Worm (Caenorhabditis elegans): ENCODE data around the gene F34D10.3.

Gene F34D10.3

DNA sequence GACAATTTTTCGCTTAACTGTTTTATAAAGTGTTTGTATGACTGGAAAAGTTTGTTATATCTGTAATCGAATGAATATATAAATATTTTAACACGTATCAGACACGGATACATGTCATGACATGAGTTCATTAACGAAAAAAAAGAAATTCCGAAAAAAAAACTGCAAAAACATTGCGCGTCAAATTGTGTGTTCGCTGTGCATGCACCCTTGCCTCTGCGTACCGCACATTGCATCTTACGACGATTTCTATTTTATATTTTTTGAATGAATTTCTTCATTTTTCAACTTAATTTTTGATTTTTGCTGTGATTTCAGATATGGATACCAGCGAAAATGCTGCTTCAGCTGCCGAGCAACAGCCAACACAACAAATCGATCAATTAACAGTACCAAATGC is 29.1 kb upstream of the F34D10.3 start, which contains the start of gene wdr-5.1:
Gene wdr-5.1, plus strand, starts transcription at position 319 of the 400 bp plus-strand sequence.
- TF ChIP-seq hnd-1 (tag; optimal IDR thresholded peaks at IDR 0.05) (no peak), ceh-36 (tag; optimal IDR thresholded peaks at IDR 0.05) (no peak), ets-7 (tag; optimal IDR thresholded peaks at IDR 0.05) (no peak), aly-1 (tag; optimal IDR thresholded peaks at IDR 0.05) (no peak), ama-1 (optimal IDR thresholded peaks at IDR 0.05) (no peak), flt-1 (GFP tag; IDR thresholded peaks at IDR 0.05) (no peak), tbx-11 (GFP tag; IDR thresholded peaks at IDR 0.05) (no peak), tbx-37 (GFP tag; conservative IDR thresholded peaks at IDR 0.05) (no peak), tra-4 (tag; optimal IDR thresholded peaks at IDR 0.05) (no peak), pes-1 (GFP tag; IDR thresholded peaks at IDR 0.05) (no peak), hmbx-1 (tag; optimal IDR thresholded peaks at IDR 0.05) (no peak), sea-1 (GFP tag; conservative IDR thresholded peaks at IDR 0.05) (no peak), F13C5.2 (tag; optimal IDR thresholded peaks at IDR 0.05) (no peak), hmg-4 (GFP tag; optimal IDR thresholded peaks at IDR 0.05) (no peak), ceh-13 (GFP tag; optimal IDR thresholded peaks at IDR 0.05) (no peak), scrt-1 (GFP tag; IDR thresholded peaks at IDR 0.05) (no peak), B0310.2 (tag; optimal IDR thresholded peaks at IDR 0.05) (no peak)

DNA sequence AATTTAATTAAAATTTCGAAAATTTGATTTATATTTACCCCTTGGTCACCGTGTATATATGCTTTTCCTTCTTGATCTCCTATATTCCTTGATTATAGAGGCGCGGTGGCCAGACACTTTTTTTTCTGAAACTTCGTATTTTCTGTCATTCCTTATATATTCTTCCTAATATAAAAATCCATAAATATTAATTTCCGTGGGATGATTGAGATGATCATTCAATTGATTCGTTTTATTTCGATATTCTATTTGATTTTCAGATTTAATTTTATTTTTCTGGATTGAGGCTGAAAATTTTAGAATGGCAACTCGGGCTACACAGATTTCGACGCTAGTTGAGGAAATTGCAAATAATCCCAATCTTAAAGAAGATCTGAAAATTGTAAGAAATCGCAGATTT is 27.5 kb upstream of the F34D10.3 start, which contains the start of gene dph-1:
Gene dph-1, plus strand, starts transcription at position 301 of the 400 bp plus-strand sequence.
- TF ChIP-seq ets-7 (tag; optimal IDR thresholded peaks at IDR 0.05) (no peak), hmg-4 (GFP tag; optimal IDR thresholded peaks at IDR 0.05) (no peak), F13C5.2 (tag; optimal IDR thresholded peaks at IDR 0.05) (no peak), ama-1 (optimal IDR thresholded peaks at IDR 0.05) (no peak), tra-4 (tag; optimal IDR thresholded peaks at IDR 0.05) (no peak), B0310.2 (tag; optimal IDR thresholded peaks at IDR 0.05) (no peak), tbx-11 (GFP tag; IDR thresholded peaks at IDR 0.05) (no peak), ceh-36 (tag; optimal IDR thresholded peaks at IDR 0.05) (no peak), hnd-1 (tag; optimal IDR thresholded peaks at IDR 0.05) (no peak), hmbx-1 (tag; optimal IDR thresholded peaks at IDR 0.05) (no peak), pes-1 (GFP tag; IDR thresholded peaks at IDR 0.05) (no peak), tbx-37 (GFP tag; conservative IDR thresholded peaks at IDR 0.05) (no peak), sea-1 (GFP tag; conservative IDR thresholded peaks at IDR 0.05) (no peak), ceh-13 (GFP tag; optimal IDR thresholded peaks at IDR 0.05) (no peak), scrt-1 (GFP tag; IDR thresholded peaks at IDR 0.05) (no peak), flt-1 (GFP tag; IDR thresholded peaks at IDR 0.05) (no peak), aly-1 (tag; optimal IDR thresholded peaks at IDR 0.05) (no peak)

ce11 chrIII:3709030-3709429 is 25.0 kb upstream of the F34D10.3 start, which contains the start of gene alkb-8:
alkb-8 (plus strand) TSS chrIII:3709330.
- TF ChIP-seq scrt-1 (GFP tag; IDR thresholded peaks at IDR 0.05): no peak
- no peak for TF ChIP-seq ceh-13 (GFP tag; optimal IDR thresholded peaks at IDR 0.05)
- no peak for TF ChIP-seq hnd-1 (tag; optimal IDR thresholded peaks at IDR 0.05)
- no peak for TF ChIP-seq tbx-11 (GFP tag; IDR thresholded peaks at IDR 0.05)
- TF ChIP-seq aly-1 (tag; optimal IDR thresholded peaks at IDR 0.05): no peak
- no peak for TF ChIP-seq sea-1 (GFP tag; conservative IDR thresholded peaks at IDR 0.05)
- no peak for TF ChIP-seq pes-1 (GFP tag; IDR thresholded peaks at IDR 0.05)
- TF ChIP-seq hmbx-1 (tag; optimal IDR thresholded peaks at IDR 0.05): no peak

- TF ChIP-seq hnd-1 (tag; optimal IDR thresholded peaks at IDR 0.05) (no peak), hmbx-1 (tag; optimal IDR thresholded peaks at IDR 0.05) (no peak), scrt-1 (GFP tag; IDR thresholded peaks at IDR 0.05) (no peak), ceh-36 (tag; optimal IDR thresholded peaks at IDR 0.05) (no peak), hmg-4 (GFP tag; optimal IDR thresholded peaks at IDR 0.05) (no peak), ets-7 (tag; optimal IDR thresholded peaks at IDR 0.05) (no peak), aly-1 (tag; optimal IDR thresholded peaks at IDR 0.05) (no peak), flt-1 (GFP tag; IDR thresholded peaks at IDR 0.05) (no peak), tra-4 (tag; optimal IDR thresholded peaks at IDR 0.05) (no peak), sea-1 (GFP tag; conservative IDR thresholded peaks at IDR 0.05) (no peak), ama-1 (optimal IDR thresholded peaks at IDR 0.05) (no peak), pes-1 (GFP tag; IDR thresholded peaks at IDR 0.05) (no peak), tbx-37 (GFP tag; conservative IDR thresholded peaks at IDR 0.05) (no peak), ceh-13 (GFP tag; optimal IDR thresholded peaks at IDR 0.05) (no peak)
Observed at ce11 chrIII:3713163-3713562, 20.9 kb upstream of the F34D10.3 start, which contains the start of gene nrde-1. nrde-1 (plus strand) TSS chrIII:3713463.

ce11 chrIII:3716073-3716659 is 17.9 kb upstream of the F34D10.3 start:
- no peak for TF ChIP-seq hmg-4 (GFP tag; optimal IDR thresholded peaks at IDR 0.05)
- no peak for TF ChIP-seq aly-1 (tag; optimal IDR thresholded peaks at IDR 0.05)
- no peak for TF ChIP-seq hmbx-1 (tag; optimal IDR thresholded peaks at IDR 0.05)
- no peak for TF ChIP-seq tbx-37 (GFP tag; conservative IDR thresholded peaks at IDR 0.05)
- no peak for TF ChIP-seq F13C5.2 (tag; optimal IDR thresholded peaks at IDR 0.05)
- TF ChIP-seq pes-1 (GFP tag; IDR thresholded peaks at IDR 0.05): no peak
- TF ChIP-seq tbx-11 (GFP tag; IDR thresholded peaks at IDR 0.05): no peak

- TF ChIP-seq tra-4 (tag; optimal IDR thresholded peaks at IDR 0.05) (no peak), aly-1 (tag; optimal IDR thresholded peaks at IDR 0.05) (no peak), scrt-1 (GFP tag; IDR thresholded peaks at IDR 0.05) (no peak), flt-1 (GFP tag; IDR thresholded peaks at IDR 0.05) (no peak), pes-1 (GFP tag; IDR thresholded peaks at IDR 0.05) (no peak), ets-7 (tag; optimal IDR thresholded peaks at IDR 0.05) (no peak), hnd-1 (tag; optimal IDR thresholded peaks at IDR 0.05) (no peak)
Observed at ce11 chrIII:3719564-3719963, 14.5 kb upstream of the F34D10.3 start, which contains the start of gene C14B1.8. C14B1.8 (minus strand) TSS chrIII:3719680.

DNA sequence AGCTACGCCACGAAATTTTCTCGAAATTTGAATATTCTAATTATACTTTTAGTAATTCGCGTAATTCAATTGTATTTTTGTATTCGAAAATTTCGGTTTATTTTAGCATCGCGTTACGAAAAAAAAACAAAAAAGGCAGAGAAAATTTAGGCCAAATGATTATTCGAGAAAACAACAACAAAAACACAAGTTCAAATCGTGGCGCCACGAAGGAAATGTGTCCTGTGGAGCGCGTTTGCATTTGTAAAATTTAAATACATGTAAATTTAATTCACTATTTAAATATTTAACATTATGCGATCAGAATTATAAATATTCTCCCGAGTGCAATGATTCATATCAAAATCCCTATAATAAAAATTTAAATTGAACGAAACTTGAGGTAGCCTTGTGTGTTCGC is 10.3 kb upstream of the F34D10.3 start:
- TF ChIP-seq tbx-37 (GFP tag; conservative IDR thresholded peaks at IDR 0.05) (no peak), ets-7 (tag; optimal IDR thresholded peaks at IDR 0.05) (no peak), aly-1 (tag; optimal IDR thresholded peaks at IDR 0.05) (no peak), B0310.2 (tag; optimal IDR thresholded peaks at IDR 0.05) (no peak), hnd-1 (tag; optimal IDR thresholded peaks at IDR 0.05) (no peak), ceh-36 (tag; optimal IDR thresholded peaks at IDR 0.05) (no peak), tbx-11 (GFP tag; IDR thresholded peaks at IDR 0.05) (no peak), sea-1 (GFP tag; conservative IDR thresholded peaks at IDR 0.05) (no peak), F13C5.2 (tag; optimal IDR thresholded peaks at IDR 0.05) (no peak), scrt-1 (GFP tag; IDR thresholded peaks at IDR 0.05) (no peak), ama-1 (optimal IDR thresholded peaks at IDR 0.05) (no peak), hmbx-1 (tag; optimal IDR thresholded peaks at IDR 0.05) (no peak), ceh-13 (GFP tag; optimal IDR thresholded peaks at IDR 0.05) (no peak), tra-4 (tag; optimal IDR thresholded peaks at IDR 0.05) (no peak), pes-1 (GFP tag; IDR thresholded peaks at IDR 0.05) (no peak), flt-1 (GFP tag; IDR thresholded peaks at IDR 0.05) (no peak), hmg-4 (GFP tag; optimal IDR thresholded peaks at IDR 0.05) (no peak)
